Fruit fly (Drosophila melanogaster) whole organism, embryonic: ENCODE results near the gene CG43208.

Source experiments
- Awh ChIP-seq: fragments of 200-800 bp; sonication (Bioruptor generic); IDR thresholded peaks from 2 replicates; pipeline ENCODE4, ENCODE4 v1.3.6; 2022; ENCODE audit warnings: missing biosample characterization, missing genetic modification characterization
- Bdp1 ChIP-seq: fragments of 200-800 bp; sonication (Bioruptor generic); optimal IDR thresholded peaks from 3 replicates; lab custom pipeline; 2016; ENCODE audit warnings: missing biosample characterization, missing genetic modification characterization
- CG14441 ChIP-seq: fragments of 200-800 bp; sonication (Bioruptor generic); IDR thresholded peaks from 2 replicates; pipeline ENCODE4 v1.3.6; 2022; ENCODE audit warnings: missing biosample characterization, missing genetic modification characterization
- CG14710 ChIP-seq: fragments of 200-800 bp; sonication (Bioruptor generic); optimal IDR thresholded peaks from 3 replicates; lab custom pipeline; 2019; ENCODE audit warnings: missing biosample characterization, mild to moderate bottlenecking, missing genetic modification characterization, moderate library complexity
- CG17359 ChIP-seq: fragments of 200-800 bp; sonication (Bioruptor generic); optimal IDR thresholded peaks from 3 replicates; lab custom pipeline; 2018; ENCODE audit warnings: missing biosample characterization, mild to moderate bottlenecking, missing genetic modification characterization, moderate library complexity
- CG17361 ChIP-seq: fragments of 200-800 bp; sonication (Bioruptor generic); IDR thresholded peaks from 3 replicates; pipeline ENCODE4 v1.3.6; 2022; ENCODE audit warnings: missing biosample characterization, missing genetic modification characterization
- CG17802 ChIP-seq: fragments of 200-800 bp; sonication (Bioruptor generic); optimal IDR thresholded peaks from 2 replicates; lab custom pipeline; 2018; ENCODE audit warnings: missing biosample characterization, mild to moderate bottlenecking, missing genetic modification characterization, moderate library complexity
- CG18011 ChIP-seq: fragments of 200-800 bp; sonication (Bioruptor generic); optimal IDR thresholded peaks from 2 replicates; lab custom pipeline; 2017; ENCODE audit warnings: missing biosample characterization, missing genetic modification characterization, mild to moderate bottlenecking, moderate library complexity, missing genotype
- CG18599 ChIP-seq: fragments of 200-800 bp; sonication (Bioruptor generic); optimal IDR thresholded peaks from 3 replicates; lab custom pipeline; 2017; ENCODE audit warnings: missing biosample characterization, missing genetic modification characterization, mild to moderate bottlenecking, moderate library complexity, missing genetic modification reagents
- CG2116 ChIP-seq: fragments of 200-800 bp; sonication (Bioruptor generic); optimal IDR thresholded peaks from 3 replicates; lab custom pipeline; 2018; ENCODE audit warnings: missing biosample characterization, mild to moderate bottlenecking, missing genetic modification characterization
- CG34422 ChIP-seq: fragments of 200-800 bp; sonication (Bioruptor generic); IDR thresholded peaks from 3 replicates; pipeline ENCODE4 v1.3.6; 2022; ENCODE audit warnings: missing biosample characterization, missing genetic modification characterization
- CG42726 ChIP-seq: fragments of 200-800 bp; sonication (Bioruptor generic); IDR thresholded peaks from 2 replicates; pipeline ENCODE4 v1.3.6; 2022; ENCODE audit warnings: missing biosample characterization, missing genetic modification characterization; ENCODE audit not compliant: partially characterized antibody
- CG8089 ChIP-seq: fragments of 200-800 bp; sonication (Bioruptor generic); optimal IDR thresholded peaks from 3 replicates; lab custom pipeline; 2016; ENCODE audit warnings: missing biosample characterization, missing genetic modification characterization
- CG9797 ChIP-seq: fragments of 200-800 bp; sonication (Bioruptor generic); optimal IDR thresholded peaks from 3 replicates; lab custom pipeline; 2018; ENCODE audit warnings: missing biosample characterization, mild to moderate bottlenecking, missing genetic modification characterization
- CoRest ChIP-seq: fragments of 200-800 bp; sonication (Bioruptor generic); optimal IDR thresholded peaks from 3 replicates; lab custom pipeline; 2018; ENCODE audit warnings: missing biosample characterization, mild to moderate bottlenecking, missing genetic modification characterization, moderate library complexity
- Dip3 ChIP-seq: fragments of 200-800 bp; sonication (Bioruptor generic); optimal IDR thresholded peaks from 3 replicates; lab custom pipeline; 2016; ENCODE audit warnings: missing biosample characterization, missing genetic modification characterization
- ERR ChIP-seq: fragments of 200-800 bp; sonication (Bioruptor generic); optimal IDR thresholded peaks from 2 replicates; lab custom pipeline; 2016; ENCODE audit warnings: missing biosample characterization, missing genetic modification characterization
- Ets65A ChIP-seq: fragments of 200-800 bp; sonication (Bioruptor generic); peaks from one replicate; lab custom pipeline; 2016; ENCODE audit warnings: missing biosample characterization, missing genetic modification characterization
- Lhr ChIP-seq: fragments of 200-800 bp; sonication (Bioruptor generic); optimal IDR thresholded peaks from 3 replicates; lab custom pipeline; 2017; ENCODE audit warnings: mild to moderate bottlenecking, missing biosample characterization, missing genetic modification reagents, missing genetic modification characterization
- MESR4 ChIP-seq: fragments of 200-800 bp; sonication (Bioruptor generic); optimal IDR thresholded peaks from 2 replicates; lab custom pipeline; 2018; ENCODE audit warnings: missing biosample characterization, mild to moderate bottlenecking, missing genetic modification characterization, moderate library complexity
- Myb ChIP-seq: fragments of 200-800 bp; sonication (Bioruptor generic); optimal IDR thresholded peaks from 2 replicates; lab custom pipeline; 2016; ENCODE audit warnings: missing biosample characterization, missing genetic modification characterization
- Oli ChIP-seq: fragments of 200-800 bp; sonication (Bioruptor generic); optimal IDR thresholded peaks from 2 replicates; lab custom pipeline; 2018; ENCODE audit warnings: missing biosample characterization, mild to moderate bottlenecking, missing genetic modification characterization, moderate library complexity
- Pdp1 ChIP-seq, 2 experiments: fragments of 200-800 bp; sonication (Bioruptor generic); optimal IDR thresholded peaks; 3 replicates each; lab custom pipeline; 2016; ENCODE audit warnings: missing biosample characterization in 2 of 2, missing genetic modification characterization in 2 of 2, mild to moderate bottlenecking in 1 of 2, moderate library complexity in 1 of 2
- Xbp1 ChIP-seq: fragments of 200-800 bp; sonication (Bioruptor generic); optimal IDR thresholded peaks from 3 replicates; lab custom pipeline; 2016; ENCODE audit warnings: missing biosample characterization, mild to moderate bottlenecking, missing genetic modification characterization
- ac ChIP-seq: fragments of 200-800 bp; sonication (Bioruptor generic); optimal IDR thresholded peaks from 3 replicates; lab custom pipeline; 2017; ENCODE audit warnings: missing biosample characterization, mild to moderate bottlenecking, missing genetic modification characterization
- cato ChIP-seq: fragments of 200-800 bp; sonication (Bioruptor generic); optimal IDR thresholded peaks from 2 replicates; lab custom pipeline; 2016; ENCODE audit warnings: missing biosample characterization, missing genetic modification characterization, borderline replicate concordance
- caup ChIP-seq: fragments of 200-800 bp; sonication (Bioruptor generic); optimal IDR thresholded peaks from 3 replicates; lab custom pipeline; 2017; ENCODE audit warnings: missing biosample characterization, mild to moderate bottlenecking, missing genetic modification characterization, moderate library complexity; ENCODE audit not compliant: severe bottlenecking
- chm ChIP-seq: fragments of 200-800 bp; sonication (Bioruptor generic); IDR thresholded peaks from 2 replicates; pipeline ENCODE4 v1.3.6; 2022; ENCODE audit warnings: missing biosample characterization, missing genetic modification characterization
- dysf ChIP-seq: fragments of 200-800 bp; sonication (Bioruptor generic); IDR thresholded peaks from 3 replicates; pipeline ENCODE4 v1.3.6; 2022; ENCODE audit warnings: missing biosample characterization, missing genetic modification characterization
- fd3F ChIP-seq: fragments of 200-800 bp; sonication (Bioruptor generic); optimal IDR thresholded peaks from 2 replicates; lab custom pipeline; 2018; ENCODE audit warnings: missing biosample characterization, mild to moderate bottlenecking, missing genetic modification characterization, moderate library complexity
- ftz-f1 ChIP-seq: fragments of 200-800 bp; sonication (Bioruptor generic); optimal IDR thresholded peaks from 2 replicates; lab custom pipeline; 2016; ENCODE audit warnings: missing biosample characterization, missing genetic modification characterization
- gce ChIP-seq: fragments of 200-800 bp; sonication (Bioruptor generic); IDR thresholded peaks from 3 replicates; pipeline ENCODE4 v1.3.6; 2022; ENCODE audit warnings: missing biosample characterization, missing genetic modification characterization
- gt ChIP-seq: fragments of 200-800 bp; sonication (Bioruptor generic); IDR thresholded peaks from 2 replicates; pipeline ENCODE4 v1.3.6; 2022; ENCODE audit warnings: missing biosample characterization, missing genetic modification characterization
- phol ChIP-seq: fragments of 200-800 bp; sonication (Bioruptor generic); optimal IDR thresholded peaks from 3 replicates; lab custom pipeline; 2018; ENCODE audit warnings: missing biosample characterization, mild to moderate bottlenecking, missing genetic modification characterization, moderate library complexity
- prd ChIP-seq, 3 experiments: fragments of >200 bp in 2 of 3; fragments of 200-800 bp in 1 of 3; sonication (Bioruptor generic) in 1 of 3; optimal IDR thresholded peaks in 2 of 3; IDR thresholded peaks in 1 of 3; 2 replicates in 2 of 3; 3 replicates in 1 of 3; pipeline versions ENCODE4 v1.3.6 to Lab custom; 2017 to 2022; ENCODE audit warnings: missing biosample characterization in 1 of 3, missing genetic modification characterization in 1 of 3
- trem ChIP-seq: fragments of 200-800 bp; optimal IDR thresholded peaks from 3 replicates; lab custom pipeline; 2019; ENCODE audit warnings: missing biosample characterization, mild to moderate bottlenecking, missing genetic modification characterization, moderate library complexity
- ttk ChIP-seq: fragments of 200-800 bp; sonication (Bioruptor generic); IDR thresholded peaks from 2 replicates; pipeline ENCODE4 v2.1.2; 2022; ENCODE audit warnings: missing biosample characterization, missing genetic modification characterization
- wdn ChIP-seq: fragments of 200-800 bp; sonication (Bioruptor generic); IDR thresholded peaks from 2 replicates; pipeline ENCODE4 v1.3.6; 2022; ENCODE audit warnings: missing biosample characterization, missing genetic modification characterization
- zen ChIP-seq: fragments of 200-800 bp; sonication (Bioruptor generic); optimal IDR thresholded peaks from 3 replicates; lab custom pipeline; 2018; ENCODE audit warnings: missing biosample characterization, mild to moderate bottlenecking, missing genetic modification characterization, moderate library complexity

Gene CG43208

dm6 chr3R:13309133-13309711 lies 6.0 kb downstream of the CG43208 start (continued):
- no peak for TF ChIP-seq CG18599 (GFP tag; lab: Kevin White, UChicago)
- TF ChIP-seq fd3F: no peak
- no peak for TF ChIP-seq CG34422 (GFP tag; lab: Robert Waterston, UW)
- TF ChIP-seq CG42726 (GFP tag; lab: Robert Waterston, UW): peak; percentile 13; the same call in 1 of the 2 replicates
- no peak for TF ChIP-seq CoRest
- TF ChIP-seq Oli (tag; lab: Kevin White, UChicago): no peak
- peak; percentile 45 for TF ChIP-seq trem (tag; lab: Kevin White, UChicago)
- TF ChIP-seq chm: no peak
- TF ChIP-seq Dip3 (GFP tag; lab: Kevin White, UChicago): no peak
- TF ChIP-seq Bdp1: no peak
- TF ChIP-seq ac: no peak
- no peak for TF ChIP-seq prd (optimal IDR thresholded peaks at IDR 0.05; lab: Kevin White, UChicago)
- no peak for TF ChIP-seq prd (GFP tag; IDR thresholded peaks at IDR 0.05; lab: Robert Waterston, UW)
- no peak for TF ChIP-seq gt (GFP tag; lab: Robert Waterston, UW)
- no peak for TF ChIP-seq Awh (GFP tag; lab: Robert Waterston, UW)
- TF ChIP-seq Lhr: peak; percentile 70
- TF ChIP-seq Myb: peak; percentile 82
- peak; percentile 23 for TF ChIP-seq zen (tag; lab: Kevin White, UChicago)
- no peak for TF ChIP-seq CG8089 (GFP tag; lab: Kevin White, UChicago)
- peak; percentile 11 for TF ChIP-seq CG18011 (GFP tag; lab: Kevin White, UChicago)
- no peak for TF ChIP-seq cato (GFP tag; lab: Kevin White, UChicago)
- peak; percentile 52 for TF ChIP-seq MESR4 (GFP tag; lab: Kevin White, UChicago)
- peak; percentile 28 for TF ChIP-seq phol
- TF ChIP-seq Pdp1 (GFP tag; optimal IDR thresholded peaks at IDR 0.05; lab: Kevin White, UChicago): peak in 1 of 2 experiments; percentile 39
- TF ChIP-seq CG9797 (GFP tag; lab: Kevin White, UChicago): peak; percentile 79
- no peak for TF ChIP-seq caup (GFP tag; lab: Kevin White, UChicago)
- no peak for TF ChIP-seq Xbp1 (GFP tag; lab: Kevin White, UChicago)
- no peak for TF ChIP-seq Ets65A (GFP tag; lab: Kevin White, UChicago)
- no peak for TF ChIP-seq ttk
- no peak for TF ChIP-seq wdn (GFP tag; lab: Robert Waterston, UW)
- peak; percentile 42 for TF ChIP-seq CG2116 (GFP tag; lab: Kevin White, UChicago)
- TF ChIP-seq CG14441 (GFP tag; lab: Robert Waterston, UW): no peak
- peak; percentile 8 for TF ChIP-seq ftz-f1 (GFP tag; lab: Kevin White, UChicago)
- TF ChIP-seq CG17359 (tag; lab: Kevin White, UChicago): no peak
- TF ChIP-seq CG14710 (tag; lab: Kevin White, UChicago): peak; percentile 36
- TF ChIP-seq, all 482 proteins: peak for 43

dm6 chr3R:13313088-13313487 lies 9.9 kb downstream of the CG43208 start, which contains the start of gene CG44142:
TSS of gene CG44142 (minus strand) at chr3R:13313188.
- no peak for TF ChIP-seq gce
- TF ChIP-seq ERR (GFP tag; lab: Kevin White, UChicago): no peak
- TF ChIP-seq CG17802 (tag; lab: Kevin White, UChicago): no peak
- no peak for TF ChIP-seq CG17361 (GFP tag; lab: Robert Waterston, UW)
- no peak for TF ChIP-seq dysf (GFP tag; lab: Robert Waterston, UW)
